Fruit fly (Drosophila melanogaster) whole organism, pupa: ENCODE data around the gene Ulp1.
A peak's percentile ranks its signal among the peaks of the same experiment; 100 is the strongest.

Source experiments
- CG10348 ChIP-seq: fragments of 200-800 bp; sonication (Bioruptor generic); IDR thresholded peaks from 2 replicates; pipeline ENCODE4 v1.3.6; 2022; ENCODE audit warnings: missing biosample characterization, missing genetic modification characterization
- CG12605 ChIP-seq: fragments of 200-800 bp; sonication (Bioruptor generic); IDR thresholded peaks from 2 replicates; pipeline ENCODE4 v1.3.6; 2022; ENCODE audit warnings: missing biosample characterization, missing genetic modification characterization
- CG13204 ChIP-seq: fragments of 200-800 bp; sonication (Bioruptor generic); optimal IDR thresholded peaks from 2 replicates; lab custom pipeline; 2018; ENCODE audit warnings: missing biosample characterization, mild to moderate bottlenecking, missing genetic modification characterization, moderate library complexity
- CG14655 ChIP-seq: fragments of 200-800 bp; sonication (Bioruptor generic); optimal IDR thresholded peaks from 3 replicates; lab custom pipeline; 2017; ENCODE audit warnings: mild to moderate bottlenecking, missing biosample characterization, missing genetic modification reagents, missing genetic modification characterization
- CG15710 ChIP-seq: fragments of 200-800 bp; sonication (Bioruptor generic); optimal IDR thresholded peaks from 2 replicates; lab custom pipeline; 2018; ENCODE audit warnings: missing biosample characterization, mild to moderate bottlenecking, missing genetic modification characterization, moderate library complexity
- CG17806 ChIP-seq: fragments of 200-800 bp; sonication (Bioruptor generic); optimal IDR thresholded peaks from 2 replicates; lab custom pipeline; 2018; ENCODE audit warnings: missing biosample characterization, mild to moderate bottlenecking, missing genetic modification characterization, moderate library complexity
- CG32121 ChIP-seq: fragments of 200-800 bp; sonication (Bioruptor generic); IDR thresholded peaks from 2 replicates; pipeline ENCODE4 v1.3.6; 2022; ENCODE audit warnings: missing biosample characterization, missing genetic modification characterization
- CG34367 ChIP-seq: fragments of 200-800 bp; sonication (Bioruptor generic); optimal IDR thresholded peaks from 2 replicates; lab custom pipeline; 2018; ENCODE audit warnings: missing biosample characterization, mild to moderate bottlenecking, missing genetic modification characterization
- CG4496 ChIP-seq: fragments of 200-800 bp; sonication (Bioruptor generic); IDR thresholded peaks from 3 replicates; pipeline ENCODE4 v1.3.6; 2022; ENCODE audit warnings: missing biosample characterization, missing genetic modification characterization
- CG8159 ChIP-seq: fragments of 200-800 bp; sonication (Bioruptor generic); optimal IDR thresholded peaks from 3 replicates; lab custom pipeline; 2018; ENCODE audit warnings: missing biosample characterization, mild to moderate bottlenecking, missing genetic modification characterization, moderate library complexity
- CG8301 ChIP-seq: fragments of 200-800 bp; sonication (Bioruptor generic); optimal IDR thresholded peaks from 2 replicates; lab custom pipeline; 2018; ENCODE audit warnings: missing biosample characterization, mild to moderate bottlenecking, missing genetic modification characterization
- CG9948 ChIP-seq: fragments of 200-800 bp; sonication (Bioruptor generic); optimal IDR thresholded peaks from 2 replicates; lab custom pipeline; 2018; ENCODE audit warnings: missing biosample characterization, mild to moderate bottlenecking, missing genetic modification characterization, moderate library complexity
- D1 ChIP-seq: fragments of 200-800 bp; sonication (Bioruptor generic); optimal IDR thresholded peaks from 2 replicates; lab custom pipeline; 2018; ENCODE audit warnings: missing biosample characterization, mild to moderate bottlenecking, missing genetic modification characterization, moderate library complexity
- EcR ChIP-seq: fragments of 200-800 bp; sonication (Bioruptor generic); optimal IDR thresholded peaks from 3 replicates; lab custom pipeline; 2019; ENCODE audit warnings: missing biosample characterization, missing genetic modification characterization, mild to moderate bottlenecking, moderate library complexity, missing genetic modification reagents
- Ets98B ChIP-seq: fragments of 200-800 bp; sonication (Bioruptor generic); IDR thresholded peaks from 2 replicates; pipeline ENCODE4 v1.3.6; 2022; ENCODE audit warnings: missing biosample characterization, missing genetic modification characterization
- Pif1A ChIP-seq: fragments of 200-800 bp; sonication (Bioruptor generic); optimal IDR thresholded peaks from 3 replicates; lab custom pipeline; 2016; ENCODE audit warnings: missing biosample characterization, missing genetic modification characterization
- Pif1B ChIP-seq: fragments of 200-800 bp; sonication (Bioruptor generic); optimal IDR thresholded peaks from 3 replicates; lab custom pipeline; 2016; ENCODE audit warnings: missing biosample characterization, missing genetic modification characterization
- Snoo ChIP-seq: fragments of 200-800 bp; sonication (Bioruptor generic); optimal IDR thresholded peaks from 3 replicates; lab custom pipeline; 2017; ENCODE audit warnings: missing biosample characterization, mild to moderate bottlenecking, missing genetic modification characterization, inconsistent platforms
- fd96Ca ChIP-seq: fragments of 200-800 bp; sonication (Bioruptor generic); IDR thresholded peaks from 3 replicates; pipeline ENCODE4 v1.3.6; 2022; ENCODE audit warnings: missing biosample characterization, missing genetic modification characterization
- gl ChIP-seq: fragments of 200-800 bp; sonication (Bioruptor generic); optimal IDR thresholded peaks from 2 replicates; lab custom pipeline; 2018; ENCODE audit warnings: missing biosample characterization, mild to moderate bottlenecking, missing genetic modification characterization
- rn ChIP-seq: fragments of 200-800 bp; sonication (Bioruptor generic); IDR thresholded peaks from 2 replicates; pipeline ENCODE4 v1.3.6; 2022; ENCODE audit warnings: missing biosample characterization, missing genetic modification characterization

Gene Ulp1

dm6 chrX:19157471-19157870 is 50.5 kb downstream of the Ulp1 start:
- TF ChIP-seq CG10348, result no peak
- TF ChIP-seq CG32121 (GFP tag; lab: Robert Waterston, UW), result no peak
- TF ChIP-seq CG8159 (tag; lab: Kevin White, UChicago), result no peak
- no peak for TF ChIP-seq CG34367 (tag; lab: Kevin White, UChicago)
- TF ChIP-seq Pif1A (GFP tag; lab: Kevin White, UChicago), result no peak
- TF ChIP-seq CG15710, result no peak
- TF ChIP-seq CG12605 (GFP tag; lab: Robert Waterston, UW), result no peak
- TF ChIP-seq CG8301 (tag; lab: Kevin White, UChicago), result no peak
- TF ChIP-seq gl (tag; lab: Kevin White, UChicago), result no peak
- TF ChIP-seq Ets98B (GFP tag; lab: Robert Waterston, UW), result no peak
- no peak for TF ChIP-seq rn (GFP tag; lab: Robert Waterston, UW)
- no peak for TF ChIP-seq EcR (GFP tag; lab: Kevin White, UChicago)
- no peak for TF ChIP-seq fd96Ca (GFP tag; lab: Robert Waterston, UW)
- TF ChIP-seq CG13204 (GFP tag; lab: Kevin White, UChicago), result no peak

dm6 chrX:19155922-19156437 is 52.0 kb downstream of the Ulp1 start:
- TF ChIP-seq CG8301 (tag; lab: Kevin White, UChicago) (peak; percentile 79), CG4496 (GFP tag; lab: Robert Waterston, UW) (peak; percentile 87), CG10348 (no peak), Pif1A (GFP tag; lab: Kevin White, UChicago) (peak; percentile 79), gl (tag; lab: Kevin White, UChicago) (peak; percentile 75), CG8159 (tag; lab: Kevin White, UChicago) (peak; percentile 92), CG32121 (GFP tag; lab: Robert Waterston, UW) (peak; percentile 79), Pif1B (GFP tag; lab: Kevin White, UChicago) (peak; percentile 77), EcR (GFP tag; lab: Kevin White, UChicago) (peak; percentile 71), CG9948 (tag; lab: Kevin White, UChicago) (peak; percentile 89), CG14655 (GFP tag; lab: Kevin White, UChicago) (peak; percentile 85), CG12605 (GFP tag; lab: Robert Waterston, UW) (peak; percentile 79), CG13204 (GFP tag; lab: Kevin White, UChicago) (peak; percentile 75), CG17806 (tag; lab: Kevin White, UChicago) (peak; percentile 90), rn (GFP tag; lab: Robert Waterston, UW) (peak; percentile 60), fd96Ca (GFP tag; lab: Robert Waterston, UW) (peak; percentile 66; the same call in 1 of the 3 replicates), D1 (tag; lab: Kevin White, UChicago) (peak; percentile 69), CG15710 (peak; percentile 92), Snoo (tag; lab: Kevin White, UChicago) (peak; percentile 82), CG34367 (tag; lab: Kevin White, UChicago) (peak; percentile 88), Ets98B (GFP tag; lab: Robert Waterston, UW) (peak; percentile 71)

- TF ChIP-seq CG13204 (GFP tag; lab: Kevin White, UChicago) (peak; percentile 67), CG34367 (tag; lab: Kevin White, UChicago) (peak; percentile 91), Ets98B (GFP tag; lab: Robert Waterston, UW) (peak; percentile 94), CG4496 (GFP tag; lab: Robert Waterston, UW) (peak; percentile 94), rn (GFP tag; lab: Robert Waterston, UW) (peak; percentile 88), gl (tag; lab: Kevin White, UChicago) (peak; percentile 84), Snoo (tag; lab: Kevin White, UChicago) (peak; percentile 93), Pif1A (GFP tag; lab: Kevin White, UChicago) (peak; percentile 96), CG8159 (tag; lab: Kevin White, UChicago) (peak; percentile 91), CG12605 (GFP tag; lab: Robert Waterston, UW) (peak; percentile 90), CG15710 (peak; percentile 92), CG8301 (tag; lab: Kevin White, UChicago) (peak; percentile 93), fd96Ca (GFP tag; lab: Robert Waterston, UW) (peak; percentile 95), CG9948 (tag; lab: Kevin White, UChicago) (peak; percentile 85), CG17806 (tag; lab: Kevin White, UChicago) (peak; percentile 91), CG10348 (peak; percentile 24; the same call in 1 of the 2 replicates), EcR (GFP tag; lab: Kevin White, UChicago) (peak; percentile 94), CG14655 (GFP tag; lab: Kevin White, UChicago) (peak; percentile 95), CG32121 (GFP tag; lab: Robert Waterston, UW) (peak; percentile 90), Pif1B (GFP tag; lab: Kevin White, UChicago) (peak; percentile 96), D1 (tag; lab: Kevin White, UChicago) (peak; percentile 23)
Observed at dm6 chrX:19154998-19155397, 53.0 kb downstream of the Ulp1 start.

- TF ChIP-seq CG10348, result no peak
- no peak for TF ChIP-seq CG14655 (GFP tag; lab: Kevin White, UChicago)
- no peak for TF ChIP-seq fd96Ca (GFP tag; lab: Robert Waterston, UW)
- TF ChIP-seq gl (tag; lab: Kevin White, UChicago), result no peak
- TF ChIP-seq CG8159 (tag; lab: Kevin White, UChicago), result no peak
- no peak for TF ChIP-seq CG34367 (tag; lab: Kevin White, UChicago)
- no peak for TF ChIP-seq Pif1A (GFP tag; lab: Kevin White, UChicago)
- no peak for TF ChIP-seq CG12605 (GFP tag; lab: Robert Waterston, UW)
- no peak for TF ChIP-seq CG15710
- TF ChIP-seq Snoo (tag; lab: Kevin White, UChicago), result no peak
- TF ChIP-seq CG8301 (tag; lab: Kevin White, UChicago), result no peak
- no peak for TF ChIP-seq CG4496 (GFP tag; lab: Robert Waterston, UW)
- TF ChIP-seq CG17806 (tag; lab: Kevin White, UChicago), result no peak
- no peak for TF ChIP-seq EcR (GFP tag; lab: Kevin White, UChicago)
- no peak for TF ChIP-seq CG32121 (GFP tag; lab: Robert Waterston, UW)
- TF ChIP-seq CG13204 (GFP tag; lab: Kevin White, UChicago), result no peak
- no peak for TF ChIP-seq Ets98B (GFP tag; lab: Robert Waterston, UW)
- TF ChIP-seq rn (GFP tag; lab: Robert Waterston, UW), result no peak
- TF ChIP-seq CG9948 (tag; lab: Kevin White, UChicago), result no peak
- no peak for TF ChIP-seq D1 (tag; lab: Kevin White, UChicago)
- TF ChIP-seq, all 21 proteins: peak for 0
Observed at dm6 chrX:19154249-19154648, 53.7 kb downstream of the Ulp1 start.
